Worm (Caenorhabditis elegans) whole organism, young adult: ENCODE results near the gene ciao-2B.
A peak's percentile ranks its signal among the peaks of the same experiment; 100 is the strongest.

Source experiments
- B0019.2 ChIP-seq: fragments of 200-800 bp; sonication (Bioruptor generic); conservative IDR thresholded peaks from 2 replicates; pipeline ENCODE4 v1.3.6; 2022; ENCODE audit warnings: missing genetic modification reagents, missing genetic modification characterization, missing compliant biosample characterization
- C17E4.6 ChIP-seq: fragments of 200-800 bp; sonication (Bioruptor generic); IDR thresholded peaks from 2 replicates; pipeline ENCODE4 v1.3.6; 2022; ENCODE audit warnings: missing genetic modification reagents, missing genetic modification characterization, missing compliant biosample characterization
- F49E8.2 ChIP-seq: sonication (generic microtip); optimal IDR thresholded peaks from 3 replicates; lab custom pipeline; 2017; ENCODE audit warnings: missing genetic modification characterization, mild to moderate bottlenecking, missing compliant biosample characterization, antibody characterized with exemption, moderate library complexity; ENCODE audit not compliant: insufficient read depth
- F55B11.4 ChIP-seq: sonication (generic microtip); optimal IDR thresholded peaks from 2 replicates; lab custom pipeline; 2016; ENCODE audit warnings: missing compliant biosample characterization, missing genetic modification characterization, borderline replicate concordance; ENCODE audit not compliant: insufficient read depth
- F57C9.4 ChIP-seq: sonication (generic microtip); optimal IDR thresholded peaks from 2 replicates; lab custom pipeline; 2017; ENCODE audit warnings: mild to moderate bottlenecking, missing genetic modification characterization, missing compliant biosample characterization
- ZK185.1 ChIP-seq: sonication (generic microtip); optimal IDR thresholded peaks from 2 replicates; lab custom pipeline; 2016; ENCODE audit warnings: mild to moderate bottlenecking, missing genetic modification characterization, missing compliant biosample characterization; ENCODE audit not compliant: poor library complexity, severe bottlenecking
- aptf-3 ChIP-seq: fragments of 200-800 bp; sonication (Bioruptor generic); IDR thresholded peaks from 2 replicates; pipeline ENCODE4 v1.3.6; 2022; ENCODE audit warnings: missing genetic modification characterization, missing compliant biosample characterization
- atf-7 ChIP-seq: sonication (generic microtip); optimal IDR thresholded peaks from 2 replicates; lab custom pipeline; 2017; ENCODE audit warnings: mild to moderate bottlenecking, missing genetic modification characterization, missing compliant biosample characterization
- attf-6 ChIP-seq: fragments of 200-800 bp; sonication (Bioruptor generic); IDR thresholded peaks from 2 replicates; pipeline ENCODE4 v1.3.6; 2022; ENCODE audit warnings: missing genetic modification reagents, missing genetic modification characterization, missing compliant biosample characterization
- cebp-1 ChIP-seq, 2 experiments: fragments of 200-800 bp in 1 of 2; sonication (Bioruptor generic) in 1 of 2; sonication (generic microtip) in 1 of 2; IDR thresholded peaks in 1 of 2; optimal IDR thresholded peaks in 1 of 2; 2 replicates each; pipeline versions ENCODE4 v1.3.6 to Lab custom; 2017 to 2022; ENCODE audit warnings: missing compliant biosample characterization in 2 of 2, missing genetic modification characterization in 2 of 2, mild to moderate bottlenecking in 1 of 2, missing genetic modification reagents in 1 of 2, moderate library complexity in 1 of 2
- cebp-2 ChIP-seq: fragments of 200-800 bp; sonication (Bioruptor generic); IDR thresholded peaks from 2 replicates; pipeline ENCODE4 v1.3.6; 2022; ENCODE audit warnings: missing genetic modification characterization, missing compliant biosample characterization
- ceh-40 ChIP-seq: fragments of 200-800 bp; sonication (Bioruptor generic); IDR thresholded peaks from 2 replicates; pipeline ENCODE4 v1.3.6; 2022; ENCODE audit warnings: missing genetic modification characterization, missing compliant biosample characterization
- ceh-58 ChIP-seq: fragments of 200-800 bp; sonication (Bioruptor generic); IDR thresholded peaks from 2 replicates; pipeline ENCODE4 v1.3.6; 2022; ENCODE audit warnings: missing genetic modification characterization, missing compliant biosample characterization
- die-1 ChIP-seq: sonication (generic microtip); optimal IDR thresholded peaks from 2 replicates; lab custom pipeline; 2016; ENCODE audit warnings: missing genotype, mild to moderate bottlenecking, missing genetic modification characterization, missing compliant biosample characterization
- dox-1 ChIP-seq: fragments of 200-800 bp; sonication (Bioruptor generic); IDR thresholded peaks from 2 replicates; pipeline ENCODE4 v1.3.6; 2022; ENCODE audit warnings: missing genetic modification reagents, missing genetic modification characterization, missing compliant biosample characterization
- dpff-1 ChIP-seq: sonication (generic microtip); optimal IDR thresholded peaks from 2 replicates; lab custom pipeline; 2017; ENCODE audit warnings: mild to moderate bottlenecking, missing genetic modification characterization, missing compliant biosample characterization
- dpl-1 ChIP-seq: fragments of 150-350 bp; optimal IDR thresholded peaks from 2 replicates; lab custom pipeline; 2014; ENCODE audit warnings: missing biosample characterization, missing genetic modification reagents, missing genetic modification characterization
- efl-1 ChIP-seq: fragments of 150-350 bp; optimal IDR thresholded peaks from 2 replicates; lab custom pipeline; 2014; ENCODE audit warnings: missing biosample characterization, missing genetic modification reagents, missing genetic modification characterization
- egrh-3 ChIP-seq: fragments of 200-800 bp; sonication (Bioruptor generic); IDR thresholded peaks from 2 replicates; pipeline ENCODE4 v1.3.6; 2022; ENCODE audit warnings: missing genetic modification reagents, missing genetic modification characterization, missing compliant biosample characterization
- ekl-4 ChIP-seq: fragments of 200-800 bp; sonication (Bioruptor generic); IDR thresholded peaks from 2 replicates; pipeline ENCODE4 v1.3.6; 2022; ENCODE audit warnings: missing genetic modification reagents, missing genetic modification characterization, missing compliant biosample characterization
- hlh-12 ChIP-seq: sonication (generic microtip); optimal IDR thresholded peaks from 2 replicates; lab custom pipeline; 2016; ENCODE audit warnings: missing genetic modification characterization, missing compliant biosample characterization
- hlh-26 ChIP-seq: fragments of 200-800 bp; sonication (Bioruptor generic); conservative IDR thresholded peaks from 2 replicates; pipeline ENCODE4 v1.3.6; 2022; ENCODE audit warnings: missing genetic modification reagents, missing genetic modification characterization, missing compliant biosample characterization
- hmg-20 ChIP-seq: fragments of 200-800 bp; sonication (Bioruptor generic); IDR thresholded peaks from 2 replicates; pipeline ENCODE4 v1.3.6; 2022; ENCODE audit warnings: missing genetic modification reagents, missing genetic modification characterization, missing compliant biosample characterization
- hrde-1 ChIP-seq: sonication (generic microtip); optimal IDR thresholded peaks from 2 replicates; lab custom pipeline; 2016; ENCODE audit warnings: missing genetic modification characterization, mild to moderate bottlenecking, missing compliant biosample characterization, moderate library complexity, missing genotype, missing genetic modification reagents, borderline replicate concordance
- let-607 ChIP-seq, 2 experiments: fragments of 200-800 bp in 1 of 2; sonication (Bioruptor generic) in 1 of 2; sonication (generic microtip) in 1 of 2; optimal IDR thresholded peaks; 2 replicates each; lab custom pipeline; 2016 to 2018; ENCODE audit warnings: mild to moderate bottlenecking in 2 of 2, missing compliant biosample characterization in 2 of 2, missing genetic modification characterization in 2 of 2, moderate library complexity in 2 of 2, missing genotype in 1 of 2
- madf-10 ChIP-seq: sonication (generic microtip); optimal IDR thresholded peaks from 2 replicates; lab custom pipeline; 2016; ENCODE audit warnings: mild to moderate bottlenecking, missing genetic modification characterization, missing compliant biosample characterization
- madf-6 ChIP-seq: fragments of 200-800 bp; sonication (Bioruptor generic); IDR thresholded peaks from 2 replicates; pipeline ENCODE4 v1.3.6; 2022; ENCODE audit warnings: missing genetic modification reagents, missing genetic modification characterization, missing compliant biosample characterization
- madf-8 ChIP-seq: fragments of 200-800 bp; sonication (Bioruptor generic); conservative IDR thresholded peaks from 2 replicates; pipeline ENCODE4 v1.3.6; 2022; ENCODE audit warnings: missing genetic modification reagents, missing genetic modification characterization, missing compliant biosample characterization
- mcd-1 ChIP-seq: fragments of 200-800 bp; sonication (Bioruptor generic); IDR thresholded peaks from 2 replicates; pipeline ENCODE4 v1.3.6; 2022; ENCODE audit warnings: missing genetic modification reagents, missing genetic modification characterization, missing compliant biosample characterization
- mes-4 ChIP-seq: sonication (generic microtip); optimal IDR thresholded peaks from 2 replicates; lab custom pipeline; 2016; ENCODE audit warnings: missing genotype, missing genetic modification characterization, missing compliant biosample characterization
- nhr-120 ChIP-seq: fragments of 200-800 bp; sonication (Bioruptor generic); IDR thresholded peaks from 2 replicates; pipeline ENCODE4 v1.3.6; 2022; ENCODE audit warnings: missing genetic modification characterization, missing compliant biosample characterization
- nhr-179 ChIP-seq: sonication (generic microtip); optimal IDR thresholded peaks from 2 replicates; lab custom pipeline; 2016; ENCODE audit warnings: mild to moderate bottlenecking, missing genetic modification characterization, missing compliant biosample characterization
- nhr-90 ChIP-seq: sonication (generic microtip); optimal IDR thresholded peaks from 2 replicates; lab custom pipeline; 2016; ENCODE audit warnings: missing genotype, mild to moderate bottlenecking, missing genetic modification characterization, missing compliant biosample characterization
- pbrm-1 ChIP-seq: fragments of 200-800 bp; sonication (Bioruptor generic); IDR thresholded peaks from 2 replicates; pipeline ENCODE4 v1.3.6; 2022; ENCODE audit warnings: missing genetic modification reagents, missing genetic modification characterization, missing compliant biosample characterization
- pha-4 ChIP-seq: fragments of 150-350 bp; sonication (generic microtip); optimal IDR thresholded peaks from 2 replicates; lab custom pipeline; 2014; ENCODE audit warnings: missing biosample characterization, missing genetic modification reagents, missing genetic modification characterization
- rcor-1 ChIP-seq: fragments of 200-800 bp; sonication (Bioruptor generic); IDR thresholded peaks from 2 replicates; pipeline ENCODE4 v1.3.6; 2022; ENCODE audit warnings: missing genetic modification reagents, missing genetic modification characterization, missing compliant biosample characterization
- repo-1 ChIP-seq: sonication (generic microtip); optimal IDR thresholded peaks from 2 replicates; lab custom pipeline; 2017; ENCODE audit warnings: mild to moderate bottlenecking, missing genetic modification characterization, missing compliant biosample characterization
- rpc-1 ChIP-seq, 2 experiments: fragments of 150-350 bp in 1 of 2; sonication (generic microtip) in 1 of 2; optimal IDR thresholded peaks; 2 replicates each; lab custom pipeline; 2014 to 2018; ENCODE audit warnings: missing biosample characterization in 1 of 2, missing genetic modification characterization in 1 of 2, missing genetic modification reagents in 1 of 2, missing genotype in 1 of 2
- snpc-4 ChIP-seq, 5 experiments: fragments of 150-350 bp in 1 of 5; sonication (generic microtip) in 4 of 5; optimal IDR thresholded peaks; 2 replicates each; lab custom pipeline; 2014 to 2018; ENCODE audit warnings: missing genetic modification characterization in 5 of 5, missing biosample characterization in 3 of 5, antibody characterized with exemption in 2 of 5, mild to moderate bottlenecking in 2 of 5, missing compliant biosample characterization in 2 of 5, missing genotype in 2 of 5, moderate library complexity in 2 of 5, missing genetic modification reagents in 1 of 5
- tbx-9 ChIP-seq: sonication (generic microtip); optimal IDR thresholded peaks from 2 replicates; lab custom pipeline; 2016; ENCODE audit warnings: borderline replicate concordance, missing genetic modification characterization, inconsistent platforms, missing compliant biosample characterization
- tlf-1 ChIP-seq: fragments of 200-800 bp; sonication (Bioruptor generic); optimal IDR thresholded peaks from 2 replicates; lab custom pipeline; 2018; ENCODE audit warnings: mild to moderate bottlenecking, missing genetic modification characterization, missing compliant biosample characterization
- unc-130 ChIP-seq: sonication (generic microtip); optimal IDR thresholded peaks from 2 replicates; lab custom pipeline; 2016; ENCODE audit warnings: missing genetic modification reagents, missing genetic modification characterization, missing compliant biosample characterization
- ztf-22 ChIP-seq: fragments of 200-800 bp; sonication (Bioruptor generic); optimal IDR thresholded peaks from 2 replicates; lab custom pipeline; 2018; ENCODE audit warnings: mild to moderate bottlenecking, missing genetic modification characterization, moderate library complexity, missing compliant biosample characterization
- ztf-6 ChIP-seq: fragments of 200-800 bp; sonication (Bioruptor generic); IDR thresholded peaks from 2 replicates; pipeline ENCODE4 v1.3.6; 2022; ENCODE audit warnings: missing genetic modification reagents, missing genetic modification characterization, missing compliant biosample characterization

ciao-2B gene

DNA sequence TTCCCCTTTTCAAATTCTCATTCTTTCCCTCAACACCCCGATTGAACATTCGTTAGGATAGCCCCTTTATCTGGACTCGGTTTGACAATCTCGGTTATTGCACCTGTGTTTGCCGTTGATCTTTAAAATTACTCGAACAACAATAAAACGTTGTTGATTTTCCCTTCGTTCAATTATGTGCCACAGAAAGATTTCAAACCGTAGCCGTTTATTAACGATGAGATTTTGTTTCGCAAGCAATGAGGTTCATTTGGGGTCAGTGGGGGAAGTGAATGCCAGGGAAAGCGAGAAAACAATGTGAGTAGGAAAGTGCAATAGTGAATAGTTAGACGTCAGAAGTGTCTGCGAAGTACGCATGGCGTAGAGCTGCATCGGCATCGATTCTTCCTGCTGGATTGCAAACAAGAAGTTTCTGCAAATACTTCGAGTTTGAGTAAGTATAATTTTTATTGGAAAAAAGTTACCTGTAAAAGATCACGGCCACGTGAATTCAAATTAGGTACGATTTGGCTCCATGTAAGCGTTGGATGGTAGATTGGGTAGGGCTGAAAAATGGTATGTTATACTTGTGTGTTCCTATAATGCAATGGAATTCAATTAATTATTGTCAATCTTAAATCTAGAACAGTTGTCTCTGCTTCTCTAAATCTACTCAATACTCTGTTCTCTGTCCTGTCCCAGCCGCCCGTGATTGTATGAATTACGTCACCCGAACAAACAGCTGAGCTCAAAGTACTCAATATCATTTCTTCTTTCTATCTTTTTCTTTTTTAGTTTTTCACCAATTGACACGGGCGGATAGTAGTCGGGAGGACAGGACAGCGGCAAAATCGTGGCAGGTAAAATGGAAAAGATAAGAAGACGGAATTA lies 25.4 kb upstream of the ciao-2B start, which contains the start of gene kel-3 (continued):
- peak; percentile 75 for TF ChIP-seq aptf-3 (GFP tag; lab: Robert Waterston, UW)
- TF ChIP-seq rcor-1 (GFP tag; lab: Robert Waterston, UW), result peak; percentile 74
- peak; percentile 34; the same call in 1 of the 2 replicates for TF ChIP-seq hmg-20 (GFP tag; lab: Robert Waterston, UW)
- peak; percentile 99 for TF ChIP-seq F49E8.2 (tag; lab: Kevin White, UChicago)
- peak; percentile 40 for TF ChIP-seq efl-1 (GFP tag; lab: Kevin White, UChicago)
- TF ChIP-seq nhr-90 (tag; lab: Kevin White, UChicago), result peak; percentile 80
- TF ChIP-seq mcd-1 (GFP tag; lab: Robert Waterston, UW), result peak; percentile 74
- peak; percentile 54 for TF ChIP-seq mes-4 (tag; lab: Kevin White, UChicago)
- peak; percentile 75 for TF ChIP-seq tbx-9 (tag; lab: Kevin White, UChicago)
- peak; percentile 60 to 71 for TF ChIP-seq let-607 (tag; optimal IDR thresholded peaks at IDR 0.05; lab: Kevin White, UChicago)
- peak; percentile 85 for TF ChIP-seq madf-6 (GFP tag; lab: Robert Waterston, UW)
- no peak for TF ChIP-seq ceh-40 (GFP tag; lab: Robert Waterston, UW)
- peak; percentile 86 for TF ChIP-seq pbrm-1 (GFP tag; lab: Robert Waterston, UW)
- TF ChIP-seq atf-7 (tag; lab: Kevin White, UChicago), result peak; percentile 81
- TF ChIP-seq ztf-22, result peak; percentile 95
- peak; percentile 97 for TF ChIP-seq unc-130
- peak; percentile 78 for TF ChIP-seq die-1 (tag; lab: Kevin White, UChicago)
- TF ChIP-seq tlf-1 (GFP tag; lab: Kevin White, UChicago), result peak; percentile 97
- TF ChIP-seq F55B11.4 (tag; lab: Kevin White, UChicago), result no peak
- TF ChIP-seq repo-1, result peak; percentile 98
- TF ChIP-seq pha-4 (tag; lab: Kevin White, UChicago), result peak; percentile 72
- peak; percentile 92 for TF ChIP-seq F57C9.4
- TF ChIP-seq nhr-179 (tag; lab: Kevin White, UChicago), result peak; percentile 54
- 0 out of 2 replicates have a peak, but pooled peaks have one; percentile 42 for TF ChIP-seq B0019.2 (GFP tag; lab: Robert Waterston, UW)
- no peak; the same call in 1 of the 2 replicates for TF ChIP-seq ztf-6 (GFP tag; lab: Robert Waterston, UW)
- TF ChIP-seq ceh-58 (GFP tag; lab: Robert Waterston, UW), result peak; percentile 89; the same call in 1 of the 2 replicates
- no peak for TF ChIP-seq dpl-1 (GFP tag; lab: Kevin White, UChicago)
- TF ChIP-seq ekl-4 (GFP tag; lab: Robert Waterston, UW), result peak; percentile 97
- peak; percentile 83 for TF ChIP-seq dox-1 (GFP tag; lab: Robert Waterston, UW)
- TF ChIP-seq dpff-1 (tag; lab: Kevin White, UChicago), result peak; percentile 98
- no peak for TF ChIP-seq rpc-1 (optimal IDR thresholded peaks at IDR 0.05; lab: Kevin White, UChicago)
- TF ChIP-seq rpc-1 (tag; optimal IDR thresholded peaks at IDR 0.05; lab: Kevin White, UChicago), result peak; percentile 11
- TF ChIP-seq C17E4.6 (GFP tag; lab: Robert Waterston, UW), result peak; percentile 81
- TF ChIP-seq hlh-26 (GFP tag; lab: Robert Waterston, UW), result no peak
- TF ChIP-seq ZK185.1 (tag; lab: Kevin White, UChicago), result peak; percentile 66
- TF ChIP-seq hrde-1 (tag; lab: Kevin White, UChicago), result peak; percentile 98
- no peak; the same call in 1 of the 2 replicates for TF ChIP-seq cebp-2 (GFP tag; lab: Robert Waterston, UW)
- TF ChIP-seq attf-6 (GFP tag; lab: Robert Waterston, UW), result peak; percentile 87
- TF ChIP-seq nhr-120 (GFP tag; lab: Robert Waterston, UW), result no peak
- no peak for TF ChIP-seq hlh-12 (tag; lab: Kevin White, UChicago)
- TF ChIP-seq egrh-3 (GFP tag; lab: Robert Waterston, UW), result 0 out of 2 replicates have a peak, but pooled peaks have one; percentile 9
- TF ChIP-seq madf-8 (GFP tag; lab: Robert Waterston, UW), result peak; percentile 20; the same call in 1 of the 2 replicates
- no peak for TF ChIP-seq snpc-4 (GFP tag; optimal IDR thresholded peaks at IDR 0.05; lab: Kevin White, UChicago)
- peak in 3 of 4 experiments; percentile 51 to 79 (median 56) for TF ChIP-seq snpc-4 (tag; optimal IDR thresholded peaks at IDR 0.05; lab: Kevin White, UChicago)
- TF ChIP-seq cebp-1 (GFP tag; IDR thresholded peaks at IDR 0.05; lab: Robert Waterston, UW), result no peak
- peak; percentile 78 for TF ChIP-seq cebp-1 (tag; optimal IDR thresholded peaks at IDR 0.05; lab: Kevin White, UChicago)
- TF ChIP-seq madf-10 (tag; lab: Kevin White, UChicago), result peak; percentile 73
